Fruit fly (Drosophila melanogaster): ENCODE results near the gene CG5612.

The CG5612 gene

DNA sequence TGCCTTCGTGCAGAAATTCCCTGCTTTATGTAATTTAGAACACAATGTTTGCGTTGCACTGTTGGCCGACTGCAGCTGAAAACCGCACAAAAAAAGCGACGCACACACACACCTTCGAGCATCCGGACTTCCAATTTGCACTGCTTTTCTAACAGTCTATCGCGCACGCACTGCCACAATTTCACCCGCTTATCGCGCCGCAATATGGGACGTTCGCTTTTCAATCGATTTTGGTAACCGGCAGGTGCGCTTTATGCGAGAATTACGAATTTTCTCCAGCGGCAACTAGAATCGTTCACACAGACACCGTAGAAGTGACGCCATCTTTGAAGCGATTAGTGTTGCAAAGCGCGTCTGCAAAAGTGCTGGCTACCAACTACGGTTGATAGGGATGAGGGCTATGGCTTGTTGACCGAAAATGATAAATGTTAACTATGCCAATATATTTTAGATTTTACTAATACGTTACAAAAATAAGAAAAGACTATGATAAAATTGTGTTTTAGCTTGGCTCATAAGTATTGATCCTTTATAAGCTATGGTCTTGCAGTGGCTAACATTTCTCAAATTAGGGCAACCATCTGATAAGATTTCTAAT, 43.8 kb downstream of the CG5612 start, which contains the start of gene wdb (continued):
- TF ChIP-seq acj6 (GFP tag; optimal IDR thresholded peaks at IDR 0.05) (no peak), Hr38 (GFP tag; optimal IDR thresholded peaks at IDR 0.05) (no peak), svp (GFP tag) (peak; percentile 53), CG8632 (GFP tag; optimal IDR thresholded peaks at IDR 0.05) (no peak), Sox14 (GFP tag; optimal IDR thresholded peaks at IDR 0.05) (peak; percentile 73), Hr4 (GFP tag; optimal IDR thresholded peaks at IDR 0.05) (no peak), CG10631 (GFP tag; optimal IDR thresholded peaks at IDR 0.05) (no peak), Blimp-1 (GFP tag; optimal IDR thresholded peaks at IDR 0.05) (no peak), vri (GFP tag; optimal IDR thresholded peaks at IDR 0.05) (no peak), cyc (GFP tag; optimal IDR thresholded peaks at IDR 0.05) (peak; percentile 68), Gug (GFP tag; IDR thresholded peaks at IDR 0.05) (no peak), CG16779 (tag; optimal IDR thresholded peaks at IDR 0.05) (no peak), CG3032 (tag; optimal IDR thresholded peaks at IDR 0.05) (peak; percentile 29), CG15336 (GFP tag; IDR thresholded peaks at IDR 0.05) (no peak), CG11294 (GFP tag; IDR thresholded peaks at IDR 0.05) (no peak), CG11762 (GFP tag; optimal IDR thresholded peaks at IDR 0.05; ENCODE audit: insufficient read depth) (peak; percentile 9), CG32006 (GFP tag; optimal IDR thresholded peaks at IDR 0.05) (no peak), spab (GFP tag; optimal IDR thresholded peaks at IDR 0.05) (no peak), CG8319 (GFP tag; optimal IDR thresholded peaks at IDR 0.05) (no peak), Lpt (GFP tag; optimal IDR thresholded peaks at IDR 0.05) (no peak), CG31627 (GFP tag; optimal IDR thresholded peaks at IDR 0.05) (peak; percentile 74), CG8119 (GFP tag; IDR thresholded peaks at IDR 0.05) (no peak), achi (GFP tag; optimal IDR thresholded peaks at IDR 0.05) (no peak), Smox (GFP tag; optimal IDR thresholded peaks at IDR 0.05) (peak; percentile 35), CG6792 (GFP tag; optimal IDR thresholded peaks at IDR 0.05) (peak; percentile 33), CG4318 (GFP tag; optimal IDR thresholded peaks at IDR 0.05) (no peak), CG10669 (GFP tag; optimal IDR thresholded peaks at IDR 0.05) (no peak), net (GFP tag; optimal IDR thresholded peaks at IDR 0.05) (peak; percentile 52), CG1621 (tag; optimal IDR thresholded peaks at IDR 0.05) (no peak), fd59A (GFP tag; optimal IDR thresholded peaks at IDR 0.05) (no peak), fkh (GFP tag; optimal IDR thresholded peaks at IDR 0.05) (no peak), CG6808 (GFP tag; optimal IDR thresholded peaks at IDR 0.05) (no peak), Ets96B (tag; optimal IDR thresholded peaks at IDR 0.05) (no peak), CG7368 (GFP tag; optimal IDR thresholded peaks at IDR 0.05) (peak; percentile 48), Eip93F (GFP tag; optimal IDR thresholded peaks at IDR 0.05) (no peak)

DNA sequence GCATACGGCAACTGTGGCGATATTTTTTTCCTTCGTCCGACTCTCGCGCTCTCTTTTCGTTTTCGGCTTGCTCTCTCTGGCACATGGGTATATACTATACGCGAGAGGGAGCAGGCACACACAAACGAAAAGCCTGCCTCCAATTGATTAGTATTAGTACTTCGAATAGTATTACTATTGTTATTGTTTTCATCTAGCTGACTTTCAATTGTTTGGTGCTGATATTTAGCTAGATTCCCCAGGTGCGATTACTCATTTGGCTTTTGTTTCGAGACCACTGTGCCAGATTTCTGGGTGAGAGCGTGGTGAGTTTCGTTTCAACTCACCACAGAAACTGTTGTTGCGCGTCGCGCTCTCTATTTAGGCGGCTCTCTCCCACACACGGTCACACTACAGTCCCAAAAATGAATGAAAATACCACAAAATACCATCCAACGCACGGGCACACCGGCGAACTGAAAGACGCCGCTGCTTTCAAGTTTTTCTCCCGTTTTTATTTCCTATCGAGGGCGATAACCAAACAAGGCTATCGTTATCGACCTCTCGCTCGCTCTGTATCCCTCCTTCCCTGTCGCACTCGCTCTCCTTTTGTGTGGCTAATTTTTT, 44.4 kb downstream of the CG5612 start:
- peak; percentile 80 for TF ChIP-seq CG3919 (GFP tag; optimal IDR thresholded peaks at IDR 0.05)
- peak; percentile 71 for TF ChIP-seq CG32006 (GFP tag; optimal IDR thresholded peaks at IDR 0.05)
- TF ChIP-seq CG9139 (GFP tag; optimal IDR thresholded peaks at IDR 0.05): peak; percentile 64
- TF ChIP-seq CG10631 (GFP tag; optimal IDR thresholded peaks at IDR 0.05): peak; percentile 43
- peak; percentile 74 to 75 for TF ChIP-seq ss (GFP tag; optimal IDR thresholded peaks at IDR 0.05)
- TF ChIP-seq CG10669 (GFP tag; optimal IDR thresholded peaks at IDR 0.05): peak; percentile 67
- TF ChIP-seq achi (GFP tag; optimal IDR thresholded peaks at IDR 0.05): peak; percentile 84
- no peak for TF ChIP-seq Hr38 (GFP tag; optimal IDR thresholded peaks at IDR 0.05)
- TF ChIP-seq Ets21C (GFP tag; optimal IDR thresholded peaks at IDR 0.05): peak; percentile 14
- peak; percentile 70 for TF ChIP-seq Ets96B (tag; optimal IDR thresholded peaks at IDR 0.05)
- TF ChIP-seq vri (GFP tag; optimal IDR thresholded peaks at IDR 0.05): peak; percentile 83
- peak; percentile 69 for TF ChIP-seq CG8632 (GFP tag; optimal IDR thresholded peaks at IDR 0.05)
- TF ChIP-seq dac (GFP tag; optimal IDR thresholded peaks at IDR 0.05): no peak
- TF ChIP-seq Eip75B (GFP tag; optimal IDR thresholded peaks at IDR 0.05): peak; percentile 86
- TF ChIP-seq CG6792 (GFP tag; optimal IDR thresholded peaks at IDR 0.05): peak; percentile 74
- TF ChIP-seq CG6163 (GFP tag; IDR thresholded peaks at IDR 0.05): no peak
- no peak for TF ChIP-seq Smox (GFP tag; optimal IDR thresholded peaks at IDR 0.05)
- no peak for TF ChIP-seq fkh (GFP tag; optimal IDR thresholded peaks at IDR 0.05)
- TF ChIP-seq esn (GFP tag; optimal IDR thresholded peaks at IDR 0.05): peak; percentile 79
- TF ChIP-seq CG16779 (tag; optimal IDR thresholded peaks at IDR 0.05): peak; percentile 91
- peak; percentile 88 for TF ChIP-seq Sox102F (GFP tag; optimal IDR thresholded peaks at IDR 0.05)
- peak; percentile 78 for TF ChIP-seq pdm3 (GFP tag; optimal IDR thresholded peaks at IDR 0.05)
- peak; percentile 79 for TF ChIP-seq Sox14 (GFP tag; optimal IDR thresholded peaks at IDR 0.05)
- no peak for TF ChIP-seq CG8119 (GFP tag; IDR thresholded peaks at IDR 0.05)
- peak; percentile 83 for TF ChIP-seq CG6276 (GFP tag; optimal IDR thresholded peaks at IDR 0.05)
- TF ChIP-seq salr (GFP tag; optimal IDR thresholded peaks at IDR 0.05): peak; percentile 23 to 62
- peak; percentile 86 for TF ChIP-seq topi (GFP tag; optimal IDR thresholded peaks at IDR 0.05)
